Worm (Caenorhabditis elegans): ENCODE results near the gene ZK1037.6.

ce11 chrV:15306745-15307144 lies 20.9 kb downstream of the ZK1037.6 start, which contains the start of gene T26H8.4:
- TF ChIP-seq T22C8.4 (GFP tag; IDR thresholded peaks at IDR 0.05) = no peak
- TF ChIP-seq ztf-29 (GFP tag; IDR thresholded peaks at IDR 0.05) = no peak
- TF ChIP-seq klf-2 (GFP tag; conservative IDR thresholded peaks at IDR 0.05) = no peak
